Fruit fly (Drosophila melanogaster) whole organism, embryonic: ENCODE measurements around the gene Caper.

Experiments
- Bdp1 ChIP-seq: fragments of 200-800 bp; sonication (Bioruptor generic); optimal IDR thresholded peaks from 3 replicates; lab custom pipeline; 2016; ENCODE audit warnings: missing biosample characterization, missing genetic modification characterization
- Bgb ChIP-seq: fragments of 200-800 bp; sonication (Bioruptor generic); IDR thresholded peaks from 2 replicates; pipeline ENCODE4 v1.3.6; 2022; ENCODE audit warnings: missing biosample characterization, missing genetic modification characterization; ENCODE audit not compliant: partially characterized antibody
- CG1024 ChIP-seq: fragments of 200-800 bp; sonication (Bioruptor generic); IDR thresholded peaks from 2 replicates; pipeline ENCODE4 v1.3.6; 2022; ENCODE audit warnings: missing biosample characterization, missing genetic modification characterization
- CG10274 ChIP-seq: fragments of 200-800 bp; sonication (Bioruptor generic); optimal IDR thresholded peaks from 3 replicates; lab custom pipeline; 2017; ENCODE audit warnings: missing biosample characterization, mild to moderate bottlenecking, missing genetic modification characterization
- CG11504 ChIP-seq: fragments of 200-800 bp; sonication (Bioruptor generic); optimal IDR thresholded peaks from 3 replicates; lab custom pipeline; 2019; ENCODE audit warnings: missing biosample characterization, mild to moderate bottlenecking, missing genetic modification characterization, moderate library complexity
- CG12299 ChIP-seq: fragments of 200-800 bp; sonication (Bioruptor generic); optimal IDR thresholded peaks from 2 replicates; lab custom pipeline; 2018; ENCODE audit warnings: missing biosample characterization, mild to moderate bottlenecking, missing genetic modification characterization
- CG13296 ChIP-seq: fragments of 200-800 bp; sonication (Bioruptor generic); optimal IDR thresholded peaks from 3 replicates; lab custom pipeline; 2018; ENCODE audit warnings: missing biosample characterization, mild to moderate bottlenecking, missing genetic modification characterization
- CG15073 ChIP-seq: fragments of 200-800 bp; sonication (Bioruptor generic); optimal IDR thresholded peaks from 2 replicates; lab custom pipeline; 2016; ENCODE audit warnings: missing biosample characterization, missing genetic modification characterization
- CG15696 ChIP-seq: fragments of 200-800 bp; sonication (Bioruptor generic); optimal IDR thresholded peaks from 2 replicates; lab custom pipeline; 2019; ENCODE audit warnings: missing biosample characterization, mild to moderate bottlenecking, missing genetic modification characterization, moderate library complexity
- CG1647 ChIP-seq: fragments of 200-800 bp; sonication (Bioruptor generic); optimal IDR thresholded peaks from 3 replicates; lab custom pipeline; 2016; ENCODE audit warnings: missing biosample characterization, missing genetic modification characterization
- CG17359 ChIP-seq: fragments of 200-800 bp; sonication (Bioruptor generic); optimal IDR thresholded peaks from 3 replicates; lab custom pipeline; 2018; ENCODE audit warnings: missing biosample characterization, mild to moderate bottlenecking, missing genetic modification characterization, moderate library complexity
- CG2678 ChIP-seq: fragments of 200-800 bp; sonication (Bioruptor generic); optimal IDR thresholded peaks from 3 replicates; lab custom pipeline; 2019; ENCODE audit warnings: missing biosample characterization, mild to moderate bottlenecking, missing genetic modification characterization, moderate library complexity
- CG3065 ChIP-seq: fragments of 200-800 bp; sonication (Bioruptor generic); optimal IDR thresholded peaks from 2 replicates; lab custom pipeline; 2016; ENCODE audit warnings: missing biosample characterization, missing genetic modification characterization
- CG3281 ChIP-seq: fragments of 200-800 bp; sonication (Bioruptor generic); optimal IDR thresholded peaks from 3 replicates; lab custom pipeline; 2017; ENCODE audit warnings: missing biosample characterization, mild to moderate bottlenecking, missing genetic modification characterization
- CG33213 ChIP-seq: fragments of 200-800 bp; sonication (Bioruptor generic); optimal IDR thresholded peaks from 3 replicates; lab custom pipeline; 2016; ENCODE audit warnings: missing biosample characterization, missing genetic modification characterization
- CG34422 ChIP-seq: fragments of 200-800 bp; sonication (Bioruptor generic); IDR thresholded peaks from 3 replicates; pipeline ENCODE4 v1.3.6; 2022; ENCODE audit warnings: missing biosample characterization, missing genetic modification characterization
- CG42726 ChIP-seq: fragments of 200-800 bp; sonication (Bioruptor generic); IDR thresholded peaks from 2 replicates; pipeline ENCODE4 v1.3.6; 2022; ENCODE audit warnings: missing biosample characterization, missing genetic modification characterization; ENCODE audit not compliant: partially characterized antibody
- CG4360 ChIP-seq: fragments of 200-800 bp; sonication (Bioruptor generic); IDR thresholded peaks from 2 replicates; pipeline ENCODE4 v1.3.6; 2022; ENCODE audit warnings: missing biosample characterization, missing genetic modification characterization
- CG6813 ChIP-seq: fragments of 200-800 bp; sonication (Bioruptor generic); optimal IDR thresholded peaks from 2 replicates; lab custom pipeline; 2017; ENCODE audit warnings: missing biosample characterization, missing genetic modification characterization, mild to moderate bottlenecking, moderate library complexity, missing genetic modification reagents
- CG7839 ChIP-seq: fragments of 200-800 bp; sonication (Bioruptor generic); optimal IDR thresholded peaks from 3 replicates; lab custom pipeline; 2018; ENCODE audit warnings: missing biosample characterization, mild to moderate bottlenecking, missing genetic modification characterization, moderate library complexity
- CG7928 ChIP-seq: fragments of 200-800 bp; sonication (Bioruptor generic); optimal IDR thresholded peaks from 2 replicates; lab custom pipeline; 2017; ENCODE audit warnings: missing biosample characterization, mild to moderate bottlenecking, missing genetic modification characterization
- CG7963 ChIP-seq: fragments of 200-800 bp; sonication (Bioruptor generic); IDR thresholded peaks from 3 replicates; pipeline ENCODE4 v1.3.6; 2022; ENCODE audit warnings: missing biosample characterization, missing genetic modification characterization; ENCODE audit not compliant: partially characterized antibody
- CG8944 ChIP-seq: fragments of 200-800 bp; sonication (Bioruptor generic); optimal IDR thresholded peaks from 3 replicates; lab custom pipeline; 2016; ENCODE audit warnings: missing biosample characterization, missing genetic modification characterization
- CG9727 ChIP-seq: fragments of 200-800 bp; sonication (Bioruptor generic); optimal IDR thresholded peaks from 3 replicates; lab custom pipeline; 2017; ENCODE audit warnings: missing biosample characterization, mild to moderate bottlenecking, missing genetic modification characterization
- D19A ChIP-seq: fragments of 200-800 bp; optimal IDR thresholded peaks from 3 replicates; lab custom pipeline; 2019; ENCODE audit warnings: missing biosample characterization, mild to moderate bottlenecking, missing genetic modification characterization, moderate library complexity
- Doc2 ChIP-seq: fragments of 200-800 bp; sonication (Bioruptor generic); IDR thresholded peaks from 2 replicates; pipeline ENCODE4 v1.3.6; 2022; ENCODE audit warnings: missing biosample characterization, missing genetic modification characterization
- Ets97D ChIP-seq: fragments of 200-800 bp; sonication (Bioruptor generic); optimal IDR thresholded peaks from 3 replicates; lab custom pipeline; 2016; ENCODE audit warnings: missing biosample characterization, missing genetic modification characterization
- Hmx ChIP-seq: fragments of 200-800 bp; sonication (Bioruptor generic); optimal IDR thresholded peaks from 2 replicates; lab custom pipeline; 2016; ENCODE audit warnings: missing biosample characterization, missing genetic modification characterization
- Hr39 ChIP-seq: fragments of >200 bp; optimal IDR thresholded peaks from 2 replicates; lab custom pipeline; 2017
- Hr51 ChIP-seq, 2 experiments: fragments of 200-800 bp; sonication (Bioruptor generic); optimal IDR thresholded peaks; 2 replicates in 1 of 2; 3 replicates in 1 of 2; lab custom pipeline; 2016 to 2018; ENCODE audit warnings: missing biosample characterization in 2 of 2, missing genetic modification characterization in 2 of 2, mild to moderate bottlenecking in 1 of 2, moderate library complexity in 1 of 2
- Mes4 ChIP-seq: fragments of 200-800 bp; sonication (Bioruptor generic); optimal IDR thresholded peaks from 2 replicates; lab custom pipeline; 2016; ENCODE audit warnings: missing biosample characterization, missing genetic modification characterization
- NFAT ChIP-seq: fragments of 200-800 bp; sonication (Bioruptor generic); IDR thresholded peaks from 2 replicates; pipeline ENCODE4 v1.3.6; 2022; ENCODE audit warnings: missing biosample characterization, missing genetic modification characterization
- Poxn ChIP-seq: fragments of 200-800 bp; sonication (Bioruptor generic); IDR thresholded peaks from 2 replicates; pipeline ENCODE4 v1.3.6; 2022; ENCODE audit warnings: missing biosample characterization, missing genetic modification characterization
- Ptx1 ChIP-seq: fragments of 200-800 bp; sonication (Bioruptor generic); IDR thresholded peaks from 2 replicates; pipeline ENCODE4 v1.3.6; 2022; ENCODE audit warnings: missing biosample characterization, missing genetic modification characterization
- Sin3A ChIP-seq: fragments of >200 bp; optimal IDR thresholded peaks from 2 replicates; lab custom pipeline; 2018
- ara ChIP-seq: fragments of 200-800 bp; sonication (Bioruptor generic); IDR thresholded peaks from 2 replicates; pipeline ENCODE4 v1.3.6; 2022; ENCODE audit warnings: missing biosample characterization, missing genetic modification characterization
- az2 ChIP-seq: fragments of 200-800 bp; sonication (Bioruptor generic); optimal IDR thresholded peaks from 3 replicates; lab custom pipeline; 2016; ENCODE audit warnings: missing biosample characterization, missing genetic modification characterization
- cas ChIP-seq: fragments of 200-800 bp; sonication (Bioruptor generic); IDR thresholded peaks from 2 replicates; pipeline ENCODE4 v1.3.6; 2022; ENCODE audit warnings: missing biosample characterization, missing genetic modification characterization
- chif ChIP-seq, 2 experiments: fragments of 200-800 bp; sonication (Bioruptor generic); optimal IDR thresholded peaks; 3 replicates each; lab custom pipeline; 2016; ENCODE audit warnings: missing biosample characterization in 2 of 2, missing genetic modification characterization in 2 of 2
- croc ChIP-seq: fragments of 200-800 bp; sonication (Bioruptor generic); conservative IDR thresholded peaks from 3 replicates; pipeline ENCODE4 v1.3.6; 2022; ENCODE audit warnings: missing biosample characterization, missing genetic modification characterization
- dan ChIP-seq: fragments of 200-800 bp; sonication (Bioruptor generic); IDR thresholded peaks from 2 replicates; pipeline ENCODE4 v1.3.6; 2022; ENCODE audit warnings: missing biosample characterization, missing genetic modification characterization
- fd96Cb ChIP-seq: fragments of 200-800 bp; sonication (Bioruptor generic); optimal IDR thresholded peaks from 2 replicates; lab custom pipeline; 2018; ENCODE audit warnings: missing biosample characterization, mild to moderate bottlenecking, missing genetic modification characterization, moderate library complexity
- jumu ChIP-seq: fragments of 200-800 bp; sonication (Bioruptor generic); optimal IDR thresholded peaks from 3 replicates; lab custom pipeline; 2016; ENCODE audit warnings: missing biosample characterization, missing genetic modification characterization
- org-1 ChIP-seq: fragments of 200-800 bp; sonication (Bioruptor generic); optimal IDR thresholded peaks from 2 replicates; lab custom pipeline; 2017; ENCODE audit warnings: missing biosample characterization, missing genetic modification characterization
- peb ChIP-seq: fragments of 200-800 bp; sonication (Bioruptor generic); IDR thresholded peaks from 2 replicates; pipeline ENCODE4 v1.3.6; 2022; ENCODE audit warnings: missing biosample characterization, missing genetic modification characterization
- pnt ChIP-seq: fragments of 200-800 bp; sonication (Bioruptor generic); optimal IDR thresholded peaks from 3 replicates; lab custom pipeline; 2016; ENCODE audit warnings: missing biosample characterization, missing genetic modification characterization
- ranshi ChIP-seq: fragments of 200-800 bp; sonication (Bioruptor generic); IDR thresholded peaks from 2 replicates; pipeline ENCODE4 v1.3.6; 2022; ENCODE audit warnings: missing biosample characterization, missing genetic modification characterization
- repo ChIP-seq: fragments of 200-800 bp; sonication (Bioruptor generic); optimal IDR thresholded peaks from 2 replicates; lab custom pipeline; 2016; ENCODE audit warnings: missing biosample characterization, missing genetic modification characterization
- run ChIP-seq: fragments of 200-800 bp; sonication (Bioruptor generic); optimal IDR thresholded peaks from 3 replicates; lab custom pipeline; 2018; ENCODE audit warnings: missing biosample characterization, mild to moderate bottlenecking, missing genetic modification characterization
- sd ChIP-seq: fragments of 200-800 bp; sonication (Bioruptor generic); optimal IDR thresholded peaks from 3 replicates; lab custom pipeline; 2018; ENCODE audit warnings: missing biosample characterization, mild to moderate bottlenecking, missing genetic modification characterization, moderate library complexity
- sim ChIP-seq: fragments of 200-800 bp; sonication (Bioruptor generic); IDR thresholded peaks from 2 replicates; pipeline ENCODE4 v1.3.6; 2022; ENCODE audit warnings: missing biosample characterization, missing genetic modification characterization
- tgo ChIP-seq: fragments of 200-800 bp; sonication (Bioruptor generic); IDR thresholded peaks from 3 replicates; pipeline ENCODE4 v1.3.6; 2022; ENCODE audit warnings: missing biosample characterization, missing genetic modification characterization

The Caper gene

DNA sequence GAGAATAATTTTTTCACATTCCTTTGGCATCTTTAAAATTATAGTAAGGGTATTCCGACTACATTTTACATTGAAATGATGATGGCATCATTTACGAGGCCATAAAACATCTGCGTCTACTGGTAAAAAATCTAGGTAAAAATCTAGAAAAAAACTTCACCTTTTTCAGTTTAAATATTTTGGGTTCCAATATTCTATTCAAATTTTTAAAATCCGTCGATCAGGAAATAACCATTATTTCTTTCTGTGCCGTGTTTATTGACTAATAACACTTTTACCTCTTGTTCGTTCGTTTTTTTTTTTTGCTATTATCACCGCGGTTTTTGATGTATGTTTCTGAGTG is 6.8 kb downstream of the Caper start (continued):
- 0 out of 2 replicates have a peak, but pooled peaks have one; percentile 23 for TF ChIP-seq sim
- TF ChIP-seq CG1024 (GFP tag; lab: Robert Waterston, UW), result no peak; the same call in none of the 2 replicates
- peak; percentile 42 for TF ChIP-seq CG12299 (tag; lab: Kevin White, UChicago)
- no peak for TF ChIP-seq repo (GFP tag; lab: Kevin White, UChicago)
- peak; percentile 43 for TF ChIP-seq fd96Cb (tag; lab: Kevin White, UChicago)
- TF ChIP-seq CG4360 (GFP tag; lab: Robert Waterston, UW), result peak; percentile 21; the same call in 1 of the 2 replicates
- peak; percentile 11 for TF ChIP-seq CG15696 (tag; lab: Kevin White, UChicago)
- peak; percentile 51 for TF ChIP-seq jumu (GFP tag; lab: Kevin White, UChicago)
- peak; percentile 19 for TF ChIP-seq CG3065 (GFP tag; lab: Kevin White, UChicago)
- TF ChIP-seq Hmx, result peak; percentile 13
- peak; percentile 64 for TF ChIP-seq CG11504 (tag; lab: Kevin White, UChicago)
- TF ChIP-seq ara (GFP tag; lab: Robert Waterston, UW), result peak; percentile 63; the same call in 1 of the 2 replicates
- no peak for TF ChIP-seq CG10274 (GFP tag; lab: Kevin White, UChicago)
- no peak for TF ChIP-seq NFAT (GFP tag; lab: Robert Waterston, UW)
- TF ChIP-seq CG34422 (GFP tag; lab: Robert Waterston, UW), result peak; percentile 67; the same call in 2 of the 3 replicates
- peak; percentile 39 for TF ChIP-seq CG9727
- peak; percentile 75 for TF ChIP-seq Ptx1 (GFP tag; lab: Robert Waterston, UW)
- TF ChIP-seq sd (tag; lab: Kevin White, UChicago), result peak; percentile 47
- TF ChIP-seq CG1647 (GFP tag; lab: Kevin White, UChicago), result no peak
- peak; percentile 41 for TF ChIP-seq az2 (GFP tag; lab: Kevin White, UChicago)
- TF ChIP-seq peb, result peak; percentile 54; the same call in 1 of the 2 replicates
- no peak for TF ChIP-seq Mes4 (GFP tag; lab: Kevin White, UChicago)
- no peak for TF ChIP-seq croc (GFP tag; lab: Robert Waterston, UW)
- TF ChIP-seq Ets97D (GFP tag; lab: Kevin White, UChicago), result no peak
- no peak for TF ChIP-seq CG15073 (GFP tag; lab: Kevin White, UChicago)
- no peak for TF ChIP-seq CG33213 (GFP tag; lab: Kevin White, UChicago)
- TF ChIP-seq run (tag; lab: Kevin White, UChicago), result peak; percentile 19
- TF ChIP-seq CG13296, result peak; percentile 21
- TF ChIP-seq CG42726 (GFP tag; lab: Robert Waterston, UW), result no peak
- TF ChIP-seq CG7928 (GFP tag; lab: Kevin White, UChicago), result no peak
- peak; percentile 62 for TF ChIP-seq CG8944 (GFP tag; lab: Kevin White, UChicago)
- peak; percentile 58 for TF ChIP-seq CG17359 (tag; lab: Kevin White, UChicago)
- no peak for TF ChIP-seq Bgb (GFP tag; lab: Robert Waterston, UW)
- TF ChIP-seq Hr39, result no peak
- TF ChIP-seq dan, result no peak
- peak; percentile 53 for TF ChIP-seq pnt (GFP tag; lab: Kevin White, UChicago)
- TF ChIP-seq CG6813, result peak; percentile 35
- peak; percentile 71 for TF ChIP-seq tgo (GFP tag; lab: Robert Waterston, UW)
- TF ChIP-seq Sin3A (lab: Kevin White, UChicago), result no peak
- TF ChIP-seq Bdp1 (GFP tag; lab: Kevin White, UChicago), result peak; percentile 40
- peak; percentile 68 for TF ChIP-seq CG2678
- 0 out of 2 replicates have a peak, but pooled peaks have one; percentile 4 for TF ChIP-seq Poxn (GFP tag; lab: Robert Waterston, UW)
- TF ChIP-seq org-1, result peak; percentile 47
- peak; percentile 28; the same call in 1 of the 2 replicates for TF ChIP-seq ranshi (GFP tag; lab: Robert Waterston, UW)
- no peak for TF ChIP-seq CG7963
- no peak for TF ChIP-seq CG3281 (GFP tag; lab: Kevin White, UChicago)
- TF ChIP-seq cas (GFP tag; lab: Robert Waterston, UW), result no peak
- TF ChIP-seq Doc2 (GFP tag; lab: Robert Waterston, UW), result no peak
- TF ChIP-seq Hr51 (GFP tag; optimal IDR thresholded peaks at IDR 0.05; lab: Kevin White, UChicago), result peak in 1 of 2 experiments; percentile 70
- TF ChIP-seq CG7839 (tag; lab: Kevin White, UChicago), result peak; percentile 63
- TF ChIP-seq chif (GFP tag; optimal IDR thresholded peaks at IDR 0.05; lab: Kevin White, UChicago), result peak; percentile 56 to 64
- TF ChIP-seq D19A, result peak; percentile 40
